Worm (Caenorhabditis elegans) whole organism, L2 larva: Measurements from ENCODE around the gene C14A4.8.

Experiments used
- ZK546.5 ChIP-seq: sonication (generic microtip); optimal IDR thresholded peaks from 2 replicates; lab custom pipeline; 2017; ENCODE audit warnings: missing biosample characterization, missing genetic modification characterization
- ceh-82 ChIP-seq: fragments of 150-350 bp; optimal IDR thresholded peaks from 2 replicates; lab custom pipeline; 2014; ENCODE audit warnings: missing biosample characterization, missing genetic modification characterization
- egl-27 ChIP-seq: sonication (generic microtip); optimal IDR thresholded peaks from 3 replicates; lab custom pipeline; 2017; ENCODE audit warnings: missing biosample characterization, missing genetic modification reagents, missing genetic modification characterization
- lin-39 ChIP-seq: fragments of 150-350 bp; optimal IDR thresholded peaks from 2 replicates; lab custom pipeline; 2014; ENCODE audit warnings: missing biosample characterization, missing genetic modification reagents, missing genetic modification characterization

DNA sequence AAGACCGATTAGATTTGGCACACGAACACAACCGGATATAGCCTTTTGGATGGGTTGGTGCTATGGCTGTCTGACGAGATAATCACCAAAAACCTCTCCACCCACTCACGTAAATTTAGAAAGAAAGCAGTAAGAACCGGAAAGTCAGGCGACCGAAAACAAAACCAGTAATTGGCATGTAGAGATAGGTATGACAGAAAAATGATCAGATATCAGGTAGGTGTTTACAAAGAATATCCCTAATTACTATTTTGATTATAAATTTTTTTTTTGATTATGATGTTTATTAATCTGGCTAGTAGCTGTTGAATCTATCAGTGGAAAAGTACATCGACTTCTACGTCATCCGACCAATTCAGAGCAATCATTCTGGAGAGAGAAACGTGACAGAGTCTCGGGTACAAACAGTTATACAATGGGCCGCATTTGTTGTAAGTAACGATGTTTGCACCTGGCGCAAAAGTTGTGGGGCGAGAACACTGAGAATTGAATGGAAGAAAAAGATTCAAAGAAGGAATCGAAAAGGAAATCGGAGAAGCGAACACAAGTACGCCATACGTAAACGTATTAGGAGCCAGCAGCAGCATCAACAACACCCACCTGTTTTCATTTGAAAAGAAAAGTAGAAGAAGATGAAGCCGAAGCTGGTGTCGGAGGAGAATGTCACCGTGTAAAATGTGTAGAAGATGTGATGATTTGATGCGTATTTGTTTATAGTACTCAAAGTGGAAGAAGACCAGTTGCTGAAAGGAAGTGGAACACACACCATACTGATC lies 46.9 kb downstream of the C14A4.8 start:
- TF ChIP-seq lin-39 (tag; lab: Kevin White, UChicago) (no peak), ZK546.5 (tag; lab: Kevin White, UChicago) (no peak), egl-27 (tag; lab: Kevin White, UChicago) (no peak), ceh-82 (tag; lab: Kevin White, UChicago) (no peak)
